Fruit fly (Drosophila melanogaster) whole organism, embryonic: ENCODE data around the gene hyd.

Source experiments
- BEAF-32 ChIP-seq: fragments of 200-800 bp; sonication (Bioruptor generic); optimal IDR thresholded peaks from 3 replicates; lab custom pipeline; 2017; ENCODE audit warnings: missing biosample characterization, missing genetic modification characterization, mild to moderate bottlenecking, moderate library complexity, missing genetic modification reagents
- Bgb ChIP-seq: fragments of 200-800 bp; sonication (Bioruptor generic); IDR thresholded peaks from 2 replicates; pipeline ENCODE4 v1.3.6; 2022; ENCODE audit warnings: missing biosample characterization, missing genetic modification characterization; ENCODE audit not compliant: partially characterized antibody
- CG10267 ChIP-seq: fragments of 200-800 bp; sonication (Bioruptor generic); optimal IDR thresholded peaks from 2 replicates; lab custom pipeline; 2018; ENCODE audit warnings: missing biosample characterization, mild to moderate bottlenecking, missing genetic modification characterization, moderate library complexity
- CG12236 ChIP-seq: fragments of 200-800 bp; sonication (Bioruptor generic); optimal IDR thresholded peaks from 2 replicates; lab custom pipeline; 2016; ENCODE audit warnings: missing biosample characterization, missing genetic modification characterization
- CG12659 ChIP-seq: fragments of 200-800 bp; sonication (Bioruptor generic); optimal IDR thresholded peaks from 3 replicates; lab custom pipeline; 2017; ENCODE audit warnings: mild to moderate bottlenecking, missing biosample characterization, missing genetic modification reagents, missing genetic modification characterization
- CG14441 ChIP-seq: fragments of 200-800 bp; sonication (Bioruptor generic); IDR thresholded peaks from 2 replicates; pipeline ENCODE4 v1.3.6; 2022; ENCODE audit warnings: missing biosample characterization, missing genetic modification characterization
- CG14710 ChIP-seq: fragments of 200-800 bp; sonication (Bioruptor generic); optimal IDR thresholded peaks from 3 replicates; lab custom pipeline; 2019; ENCODE audit warnings: missing biosample characterization, mild to moderate bottlenecking, missing genetic modification characterization, moderate library complexity
- CG1603 ChIP-seq: fragments of 200-800 bp; sonication (Bioruptor generic); optimal IDR thresholded peaks from 2 replicates; lab custom pipeline; 2019; ENCODE audit warnings: missing biosample characterization, mild to moderate bottlenecking, missing genetic modification characterization, moderate library complexity
- CG1832 ChIP-seq: fragments of 200-800 bp; sonication (Bioruptor generic); optimal IDR thresholded peaks from 2 replicates; lab custom pipeline; 2017; ENCODE audit warnings: missing biosample characterization, mild to moderate bottlenecking, missing genetic modification characterization, inconsistent platforms
- CG18599 ChIP-seq: fragments of 200-800 bp; sonication (Bioruptor generic); optimal IDR thresholded peaks from 3 replicates; lab custom pipeline; 2017; ENCODE audit warnings: missing biosample characterization, missing genetic modification characterization, mild to moderate bottlenecking, moderate library complexity, missing genetic modification reagents
- CG18764 ChIP-seq: fragments of 200-800 bp; sonication (Bioruptor generic); optimal IDR thresholded peaks from 3 replicates; lab custom pipeline; 2016; ENCODE audit warnings: missing biosample characterization, missing genetic modification characterization
- CG3995 ChIP-seq: fragments of 200-800 bp; sonication (Bioruptor generic); optimal IDR thresholded peaks from 3 replicates; lab custom pipeline; 2016; ENCODE audit warnings: missing biosample characterization, missing genetic modification characterization
- CG42726 ChIP-seq: fragments of 200-800 bp; sonication (Bioruptor generic); IDR thresholded peaks from 2 replicates; pipeline ENCODE4 v1.3.6; 2022; ENCODE audit warnings: missing biosample characterization, missing genetic modification characterization; ENCODE audit not compliant: partially characterized antibody
- CG8924 ChIP-seq: fragments of 200-800 bp; optimal IDR thresholded peaks from 3 replicates; lab custom pipeline; 2019; ENCODE audit warnings: missing biosample characterization, mild to moderate bottlenecking, missing genetic modification characterization, moderate library complexity
- CG9215 ChIP-seq: fragments of 200-800 bp; sonication (Bioruptor generic); IDR thresholded peaks from 2 replicates; pipeline ENCODE4 v1.3.6; 2022; ENCODE audit warnings: missing biosample characterization, missing genetic modification characterization
- CG9817 ChIP-seq: fragments of 200-800 bp; sonication (Bioruptor generic); optimal IDR thresholded peaks from 2 replicates; lab custom pipeline; 2018; ENCODE audit warnings: missing biosample characterization, mild to moderate bottlenecking, missing genetic modification characterization, moderate library complexity
- CG9876 ChIP-seq: fragments of 200-800 bp; sonication (Bioruptor generic); optimal IDR thresholded peaks from 2 replicates; lab custom pipeline; 2016; ENCODE audit warnings: missing biosample characterization, missing genetic modification characterization
- CG9932 ChIP-seq: fragments of 200-800 bp; sonication (Bioruptor generic); IDR thresholded peaks from 2 replicates; pipeline ENCODE4 v1.3.6; 2022; ENCODE audit warnings: missing biosample characterization, missing genetic modification characterization
- Dad ChIP-seq: fragments of 200-800 bp; sonication (Bioruptor generic); optimal IDR thresholded peaks from 3 replicates; lab custom pipeline; 2016; ENCODE audit warnings: missing biosample characterization, missing genetic modification characterization
- Dfd ChIP-seq, 2 experiments: fragments of >200 bp; optimal IDR thresholded peaks; 2 replicates each; lab custom pipeline; 2017; ENCODE audit warnings: missing biosample characterization in 2 of 2, missing genetic modification characterization in 2 of 2
- Dll ChIP-seq: fragments of 200-800 bp; sonication (Bioruptor generic); IDR thresholded peaks from 4 replicates; pipeline ENCODE4 v1.3.6; 2022; ENCODE audit warnings: missing biosample characterization, missing genetic modification characterization; ENCODE audit not compliant: partially characterized antibody
- Dp ChIP-seq: fragments of 200-800 bp; sonication (Bioruptor generic); optimal IDR thresholded peaks from 2 replicates; lab custom pipeline; 2018; ENCODE audit warnings: missing biosample characterization, mild to moderate bottlenecking, missing genetic modification characterization, moderate library complexity
- Fer2 ChIP-seq: fragments of 200-800 bp; sonication (Bioruptor generic); optimal IDR thresholded peaks from 2 replicates; lab custom pipeline; 2018; ENCODE audit warnings: missing biosample characterization, mild to moderate bottlenecking, missing genetic modification characterization, moderate library complexity
- Gug ChIP-seq: fragments of 200-800 bp; sonication (Bioruptor generic); IDR thresholded peaks from 4 replicates; pipeline ENCODE4 v1.3.6; 2022; ENCODE audit warnings: missing biosample characterization, missing genetic modification characterization
- HmgZ ChIP-seq: fragments of 200-800 bp; sonication (Bioruptor generic); optimal IDR thresholded peaks from 2 replicates; lab custom pipeline; 2018; ENCODE audit warnings: missing biosample characterization, mild to moderate bottlenecking, missing genetic modification characterization
- Myb ChIP-seq: fragments of 200-800 bp; sonication (Bioruptor generic); optimal IDR thresholded peaks from 2 replicates; lab custom pipeline; 2016; ENCODE audit warnings: missing biosample characterization, missing genetic modification characterization
- Nf-YC ChIP-seq: fragments of 200-800 bp; optimal IDR thresholded peaks from 3 replicates; lab custom pipeline; 2019; ENCODE audit warnings: missing biosample characterization, mild to moderate bottlenecking, missing genetic modification characterization, moderate library complexity
- Ravus ChIP-seq: fragments of 200-800 bp; sonication (Bioruptor generic); IDR thresholded peaks from 2 replicates; pipeline ENCODE4 v1.3.6; 2022; ENCODE audit warnings: missing biosample characterization, missing genetic modification characterization
- Rfx ChIP-seq: fragments of 200-800 bp; sonication (Bioruptor generic); IDR thresholded peaks from 2 replicates; pipeline ENCODE4 v1.3.6; 2022; ENCODE audit warnings: missing biosample characterization, missing genetic modification characterization
- Rx ChIP-seq: fragments of 200-800 bp; sonication (Bioruptor generic); IDR thresholded peaks from 2 replicates; pipeline ENCODE4 v1.3.6; 2022; ENCODE audit warnings: missing biosample characterization, missing genetic modification characterization
- Scr ChIP-seq: fragments of 200-800 bp; sonication (Bioruptor generic); IDR thresholded peaks from 2 replicates; pipeline ENCODE4 v1.3.6; 2022; ENCODE audit warnings: missing biosample characterization, missing genetic modification characterization; ENCODE audit not compliant: partially characterized antibody
- Six4 ChIP-seq: fragments of 200-800 bp; sonication (Bioruptor generic); optimal IDR thresholded peaks from 2 replicates; lab custom pipeline; 2016; ENCODE audit warnings: missing biosample characterization, missing genetic modification characterization
- Taf1 ChIP-seq: fragments of 200-800 bp; sonication (Bioruptor generic); IDR thresholded peaks from 2 replicates; pipeline ENCODE4 v1.3.6; 2022; ENCODE audit warnings: missing biosample characterization, missing genetic modification characterization
- ac ChIP-seq: fragments of 200-800 bp; sonication (Bioruptor generic); optimal IDR thresholded peaks from 3 replicates; lab custom pipeline; 2017; ENCODE audit warnings: missing biosample characterization, mild to moderate bottlenecking, missing genetic modification characterization
- aop ChIP-seq: fragments of 200-800 bp; sonication (Bioruptor generic); IDR thresholded peaks from 2 replicates; pipeline ENCODE4 v1.3.6; 2022; ENCODE audit warnings: missing biosample characterization, missing genetic modification characterization
- chn ChIP-seq: fragments of 200-800 bp; sonication (Bioruptor generic); optimal IDR thresholded peaks from 2 replicates; lab custom pipeline; 2016; ENCODE audit warnings: missing biosample characterization, missing genetic modification characterization
- dpn ChIP-seq, 2 experiments: fragments of 200-800 bp; sonication (Bioruptor generic); optimal IDR thresholded peaks; 3 replicates each; lab custom pipeline; 2016; ENCODE audit warnings: missing biosample characterization in 2 of 2, missing genetic modification characterization in 2 of 2
- ems ChIP-seq: fragments of 200-800 bp; sonication (Bioruptor generic); optimal IDR thresholded peaks from 3 replicates; lab custom pipeline; 2016; ENCODE audit warnings: missing biosample characterization, missing genetic modification characterization
- gce ChIP-seq: fragments of 200-800 bp; sonication (Bioruptor generic); IDR thresholded peaks from 3 replicates; pipeline ENCODE4 v1.3.6; 2022; ENCODE audit warnings: missing biosample characterization, missing genetic modification characterization
- gfzf ChIP-seq: fragments of 200-800 bp; sonication (Bioruptor generic); optimal IDR thresholded peaks from 2 replicates; lab custom pipeline; 2016; ENCODE audit warnings: missing biosample characterization, mild to moderate bottlenecking, missing genetic modification characterization, moderate library complexity
- hth ChIP-seq: fragments of >200 bp; optimal IDR thresholded peaks from 2 replicates; lab custom pipeline; 2017; ENCODE audit warnings: inconsistent platforms
- insv ChIP-seq, 2 experiments: fragments of 200-800 bp; sonication (Bioruptor generic); optimal IDR thresholded peaks; 3 replicates each; lab custom pipeline; 2016 to 2018; ENCODE audit warnings: missing biosample characterization in 2 of 2, missing genetic modification characterization in 2 of 2
- knrl ChIP-seq: fragments of 200-800 bp; sonication (Bioruptor generic); IDR thresholded peaks from 3 replicates; pipeline ENCODE4 v1.3.6; 2022; ENCODE audit warnings: missing biosample characterization, missing genetic modification characterization; ENCODE audit not compliant: partially characterized antibody
- mirr ChIP-seq: fragments of 200-800 bp; sonication (Bioruptor generic); optimal IDR thresholded peaks from 3 replicates; lab custom pipeline; 2018; ENCODE audit warnings: missing biosample characterization, mild to moderate bottlenecking, missing genetic modification characterization
- pzg ChIP-seq: fragments of 200-800 bp; sonication (Bioruptor generic); optimal IDR thresholded peaks from 3 replicates; lab custom pipeline; 2018; ENCODE audit warnings: missing biosample characterization, mild to moderate bottlenecking, missing genetic modification characterization, moderate library complexity
- stwl ChIP-seq: fragments of 200-800 bp; sonication (Bioruptor generic); optimal IDR thresholded peaks from 3 replicates; lab custom pipeline; 2018; ENCODE audit warnings: missing biosample characterization, mild to moderate bottlenecking, missing genetic modification characterization, moderate library complexity
- tgo ChIP-seq: fragments of 200-800 bp; sonication (Bioruptor generic); IDR thresholded peaks from 3 replicates; pipeline ENCODE4 v1.3.6; 2022; ENCODE audit warnings: missing biosample characterization, missing genetic modification characterization
- tin ChIP-seq: fragments of 200-800 bp; sonication (Bioruptor generic); optimal IDR thresholded peaks from 3 replicates; lab custom pipeline; 2016; ENCODE audit warnings: missing biosample characterization, missing genetic modification characterization
- tio ChIP-seq: fragments of 200-800 bp; sonication (Bioruptor generic); optimal IDR thresholded peaks from 2 replicates; lab custom pipeline; 2017; ENCODE audit warnings: missing biosample characterization, missing genetic modification characterization, inconsistent platforms
- tna ChIP-seq: fragments of 200-800 bp; sonication (Bioruptor generic); IDR thresholded peaks from 2 replicates; pipeline ENCODE4 v1.3.6; 2022; ENCODE audit warnings: missing biosample characterization, missing genetic modification characterization; ENCODE audit not compliant: partially characterized antibody
- wdn ChIP-seq: fragments of 200-800 bp; sonication (Bioruptor generic); IDR thresholded peaks from 2 replicates; pipeline ENCODE4 v1.3.6; 2022; ENCODE audit warnings: missing biosample characterization, missing genetic modification characterization

Gene hyd

DNA sequence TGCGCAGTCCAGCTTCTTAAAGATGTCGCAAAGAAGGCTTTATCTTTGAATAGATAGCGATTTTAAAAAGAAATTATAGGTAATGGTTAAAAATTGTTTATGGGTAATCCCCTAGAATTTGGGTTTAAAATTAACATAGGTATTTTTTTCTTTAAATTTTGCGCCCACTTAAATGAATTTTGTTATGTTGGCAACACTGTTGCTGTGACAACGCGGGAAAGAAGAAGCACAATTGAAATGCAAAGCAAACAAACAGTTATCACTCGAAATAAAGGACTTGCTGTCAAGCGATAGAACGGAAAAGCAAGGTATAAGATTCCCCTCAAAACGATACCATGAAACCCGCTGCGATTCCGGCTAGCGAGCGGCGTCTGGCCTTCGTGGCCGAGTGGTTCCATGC is 45.7 kb downstream of the hyd start, which contains the start of gene nmdyn-D7 (continued):
- TF ChIP-seq Six4 (no peak), CG42726 (GFP tag; lab: Robert Waterston, UW) (no peak), wdn (GFP tag; lab: Robert Waterston, UW) (no peak), aop (GFP tag; lab: Robert Waterston, UW) (no peak), Rx (no peak), Myb (peak; percentile 24), CG18764 (GFP tag; lab: Kevin White, UChicago) (no peak), gce (GFP tag; lab: Robert Waterston, UW) (no peak), CG9817 (tag; lab: Kevin White, UChicago) (no peak), Bgb (GFP tag; lab: Robert Waterston, UW) (peak; percentile 37; the same call in 1 of the 2 replicates), gfzf (GFP tag; lab: Kevin White, UChicago) (peak; percentile 45), Ravus (GFP tag; lab: Robert Waterston, UW) (no peak), chn (GFP tag; lab: Kevin White, UChicago) (no peak), ac (GFP tag; lab: Kevin White, UChicago) (no peak), tin (GFP tag; lab: Kevin White, UChicago) (no peak), Nf-YC (tag; lab: Kevin White, UChicago) (no peak), hth (lab: Kevin White, UChicago) (no peak), Rfx (GFP tag; lab: Robert Waterston, UW) (peak; percentile 70), tna (GFP tag; lab: Robert Waterston, UW) (no peak), mirr (GFP tag; lab: Kevin White, UChicago) (no peak), CG1832 (no peak), CG12659 (GFP tag; lab: Kevin White, UChicago) (no peak), stwl (tag; lab: Kevin White, UChicago) (peak; percentile 59), HmgZ (peak; percentile 24), CG18599 (GFP tag; lab: Kevin White, UChicago) (no peak), knrl (0 out of 3 replicates have a peak, but pooled peaks have one; percentile 8), insv (GFP tag; optimal IDR thresholded peaks at IDR 0.05; lab: Kevin White, UChicago) (no peak), CG9932 (GFP tag; lab: Robert Waterston, UW) (no peak), Dad (GFP tag; lab: Kevin White, UChicago) (no peak), dpn (GFP tag; optimal IDR thresholded peaks at IDR 0.05; lab: Kevin White, UChicago) (no peak), CG9876 (GFP tag; lab: Kevin White, UChicago) (no peak), CG1603 (tag; lab: Kevin White, UChicago) (peak; percentile 26), ems (GFP tag; lab: Kevin White, UChicago) (no peak), CG12236 (GFP tag; lab: Kevin White, UChicago) (no peak), Fer2 (tag; lab: Kevin White, UChicago) (no peak), CG10267 (tag; lab: Kevin White, UChicago) (peak; percentile 22), CG8924 (tag; lab: Kevin White, UChicago) (no peak), Dfd (GFP tag; optimal IDR thresholded peaks at IDR 0.05; lab: Kevin White, UChicago) (no peak), CG14441 (no peak), CG9215 (GFP tag; lab: Robert Waterston, UW) (peak; percentile 89), tio (GFP tag; lab: Kevin White, UChicago) (no peak), Dll (GFP tag; lab: Robert Waterston, UW) (0 out of 4 replicates have a peak, but pooled peaks have one; percentile 42), BEAF-32 (GFP tag; lab: Kevin White, UChicago) (peak; percentile 2), CG14710 (tag; lab: Kevin White, UChicago) (peak; percentile 38), CG3995 (GFP tag; lab: Kevin White, UChicago) (peak; percentile 57), Taf1 (no peak), Gug (GFP tag; lab: Robert Waterston, UW) (no peak), tgo (no peak), Scr (no peak), Dp (peak; percentile 93), pzg (GFP tag; lab: Kevin White, UChicago) (peak; percentile 44)
